Worm (Caenorhabditis elegans) whole organism, L4/young adult: Measurements from ENCODE around the gene Y49F6B.8.

Experiments used
- W03F9.2 ChIP-seq: fragments of 150-350 bp; optimal IDR thresholded peaks from 2 replicates; lab custom pipeline; 2014; ENCODE audit warnings: missing biosample characterization, missing genetic modification characterization
- him-1 ChIP-seq: sonication (generic microtip); optimal IDR thresholded peaks from 2 replicates; lab custom pipeline; 2016; ENCODE audit warnings: missing genotype, missing genetic modification reagents, missing genetic modification characterization, missing compliant biosample characterization

- TF ChIP-seq W03F9.2 (tag; lab: Kevin White, UChicago) (no peak), him-1 (tag; lab: Kevin White, UChicago) (no peak)
Observed at ce11 chrII:3472316-3472715, 9.2 kb downstream of the Y49F6B.8 start, which contains the start of gene Y49F6B.12.
